Fruit fly (Drosophila melanogaster) Kc167 (cell line): ENCODE measurements around the gene gb.

Source experiments
- Myc ChIP-seq: fragments of >200 bp; optimal IDR thresholded peaks from 2 replicates; lab custom pipeline; 2017; ENCODE audit warnings: missing external identifiers
- Sin3A ChIP-seq: fragments of >200 bp; optimal IDR thresholded peaks from 2 replicates; lab custom pipeline; 2018; ENCODE audit warnings: missing external identifiers
- h ChIP-seq: fragments of >200 bp; optimal IDR thresholded peaks from 3 replicates; lab custom pipeline; 2018; ENCODE audit warnings: missing external identifiers
- insv ChIP-seq: fragments of >200 bp; optimal IDR thresholded peaks from 3 replicates; lab custom pipeline; 2018; ENCODE audit warnings: missing external identifiers
- psq ChIP-seq: fragments of >200 bp; optimal IDR thresholded peaks from 2 replicates; lab custom pipeline; 2017; ENCODE audit warnings: missing external identifiers
- ttk ChIP-seq: sonication (Bioruptor generic); optimal IDR thresholded peaks from 2 replicates; lab custom pipeline; 2017; ENCODE audit warnings: missing external identifiers

Gene gb

DNA sequence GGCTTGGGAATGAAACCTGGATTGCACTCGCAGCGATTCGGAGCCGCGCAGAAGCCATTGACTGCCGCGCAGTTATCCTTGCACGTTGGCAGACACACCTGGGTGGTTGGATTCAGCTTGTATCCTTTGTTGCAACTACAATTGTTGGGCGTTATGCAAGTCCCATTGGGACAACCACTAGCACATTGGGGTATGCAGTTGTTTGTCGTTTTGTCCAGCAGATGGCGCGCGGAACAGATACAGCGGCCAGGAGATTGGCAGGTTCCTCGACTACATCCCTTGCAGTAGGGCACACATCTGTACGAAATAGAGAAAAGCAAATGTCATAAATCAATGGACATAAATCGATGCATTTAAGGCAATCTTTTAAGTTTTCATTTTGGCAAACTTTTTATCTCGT lies 13.4 kb downstream of the gb start:
- TF ChIP-seq Sin3A (lab: Kevin White, UChicago) (no peak), psq (no peak), insv (lab: Kevin White, UChicago) (no peak), ttk (lab: Kevin White, UChicago) (no peak), Myc (no peak), h (lab: Kevin White, UChicago) (no peak)

DNA sequence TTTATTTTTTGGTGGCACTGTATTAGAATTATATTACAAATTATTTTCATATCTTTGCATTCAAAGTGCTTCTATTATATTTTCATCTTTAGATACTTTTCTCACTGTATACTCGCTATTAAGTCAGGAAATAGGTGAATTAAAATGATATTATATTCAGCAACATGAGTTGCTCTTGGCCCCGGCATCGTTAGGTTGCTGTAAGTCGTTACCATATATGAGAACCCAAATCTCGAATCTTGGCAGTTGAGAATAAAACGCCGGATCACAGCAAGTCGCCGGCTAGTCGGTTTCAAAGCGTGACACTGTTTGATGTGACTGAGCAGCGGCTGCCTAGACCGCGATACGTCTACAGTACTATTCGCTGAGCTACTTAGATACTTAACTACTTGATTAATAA lies 17.8 kb downstream of the gb start, which contains the start of gene CG14259:
TSS of gene CG14259 (plus strand) at position 301 of the 400 bp plus-strand sequence.
- TF ChIP-seq ttk (lab: Kevin White, UChicago) = no peak
- TF ChIP-seq psq = no peak
- TF ChIP-seq h (lab: Kevin White, UChicago) = no peak
- TF ChIP-seq Myc = no peak
- TF ChIP-seq Sin3A (lab: Kevin White, UChicago) = no peak
- no peak for TF ChIP-seq insv (lab: Kevin White, UChicago)

DNA sequence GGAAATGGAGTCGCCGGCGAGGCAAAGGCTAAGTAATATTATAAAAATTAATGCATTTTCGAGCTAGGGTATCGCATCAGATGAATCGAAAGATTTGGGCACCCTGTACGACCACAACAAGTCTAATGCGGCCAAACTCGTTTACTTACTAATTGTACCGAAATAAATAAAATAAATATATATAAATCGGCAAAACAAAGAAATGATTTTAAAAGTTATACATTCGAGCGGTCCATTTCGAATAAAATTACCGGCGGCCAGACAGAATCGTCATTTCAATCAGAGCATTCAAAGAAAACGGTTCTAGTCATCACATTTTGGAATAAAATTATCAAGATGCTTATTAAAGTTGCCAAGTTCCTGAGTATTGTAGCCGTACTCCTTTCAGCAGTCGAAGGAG lies 19.2 kb downstream of the gb start, which contains the start of gene CG14258:
TSS of gene CG14258 (plus strand) at position 301 of the 400 bp plus-strand sequence.
- no peak for TF ChIP-seq h (lab: Kevin White, UChicago)
- no peak for TF ChIP-seq ttk (lab: Kevin White, UChicago)
- no peak for TF ChIP-seq psq
- TF ChIP-seq Sin3A (lab: Kevin White, UChicago) = no peak
- no peak for TF ChIP-seq insv (lab: Kevin White, UChicago)
- no peak for TF ChIP-seq Myc

DNA sequence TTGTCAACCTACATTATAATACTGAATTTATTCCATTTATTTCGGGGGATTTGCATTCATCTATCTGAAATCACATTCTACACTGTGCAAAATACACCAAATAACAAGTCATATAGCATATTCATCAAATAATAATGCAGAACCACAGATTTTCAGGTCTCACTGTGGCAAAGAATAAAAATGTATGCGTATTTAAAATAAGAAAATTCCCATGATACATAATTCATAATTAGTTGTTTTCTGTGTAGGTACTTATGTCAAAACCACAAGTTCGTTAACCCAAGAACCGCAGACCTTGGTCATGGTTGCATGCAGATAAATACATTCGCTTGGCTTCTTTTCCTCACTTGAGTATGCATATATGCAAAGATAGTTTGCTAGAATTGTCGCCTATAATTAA lies 19.8 kb downstream of the gb start:
- no peak for TF ChIP-seq insv (lab: Kevin White, UChicago)
- TF ChIP-seq psq = no peak
- no peak for TF ChIP-seq h (lab: Kevin White, UChicago)
- no peak for TF ChIP-seq Myc
- TF ChIP-seq Sin3A (lab: Kevin White, UChicago) = no peak
- no peak for TF ChIP-seq ttk (lab: Kevin White, UChicago)

DNA sequence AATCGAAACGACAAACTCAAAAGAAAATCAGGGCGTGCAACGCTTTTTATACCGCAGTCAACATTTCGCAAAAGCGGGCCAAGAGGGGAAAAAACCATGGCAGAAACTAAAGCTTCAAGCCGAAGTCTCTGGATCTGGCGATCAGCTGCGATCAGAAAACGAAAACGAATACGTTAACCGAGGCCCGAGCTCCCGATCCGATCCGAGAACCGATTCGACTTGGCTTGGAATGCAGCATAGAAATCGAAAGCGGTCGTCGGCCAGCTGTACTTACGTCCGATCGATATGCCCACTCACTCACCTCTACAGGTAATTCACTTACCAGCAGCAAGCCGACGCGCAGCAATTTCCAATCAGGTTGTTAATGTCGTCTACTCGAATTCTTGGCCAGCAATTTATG lies 21.0 kb downstream of the gb start, which contains the start of gene Cpr97Eb:
TSS of gene Cpr97Eb (minus strand) at position 25 of the 400 bp plus-strand sequence.
- TF ChIP-seq Sin3A (lab: Kevin White, UChicago) (no peak), ttk (lab: Kevin White, UChicago) (no peak), h (lab: Kevin White, UChicago) (no peak), psq (no peak)

DNA sequence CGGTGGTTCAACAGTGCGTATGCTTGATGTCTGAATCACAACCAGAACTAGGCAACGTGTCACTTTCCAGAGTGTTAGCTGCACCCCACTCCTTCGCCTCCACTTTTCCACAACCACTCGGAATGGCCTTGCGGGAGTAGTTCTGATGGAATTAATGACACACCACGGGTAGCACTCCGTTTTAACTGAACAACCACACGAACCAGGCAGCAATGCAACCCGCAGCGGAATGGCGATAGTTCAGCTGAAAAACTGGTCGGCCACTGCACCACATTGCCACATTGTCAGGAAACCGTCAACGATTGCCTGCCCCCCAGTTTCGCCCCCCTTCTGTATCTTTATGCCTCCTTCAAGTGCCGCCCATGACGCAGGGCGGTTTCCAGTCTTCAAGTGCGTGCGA lies 24.5 kb downstream of the gb start, which contains the start of gene Cpr97Ea:
TSS of gene Cpr97Ea (minus strand) at position 230 of the 400 bp plus-strand sequence.
- no peak for TF ChIP-seq insv (lab: Kevin White, UChicago)
- no peak for TF ChIP-seq Sin3A (lab: Kevin White, UChicago)
- no peak for TF ChIP-seq h (lab: Kevin White, UChicago)
- no peak for TF ChIP-seq ttk (lab: Kevin White, UChicago)
- TF ChIP-seq Myc = no peak
- TF ChIP-seq psq = no peak

DNA sequence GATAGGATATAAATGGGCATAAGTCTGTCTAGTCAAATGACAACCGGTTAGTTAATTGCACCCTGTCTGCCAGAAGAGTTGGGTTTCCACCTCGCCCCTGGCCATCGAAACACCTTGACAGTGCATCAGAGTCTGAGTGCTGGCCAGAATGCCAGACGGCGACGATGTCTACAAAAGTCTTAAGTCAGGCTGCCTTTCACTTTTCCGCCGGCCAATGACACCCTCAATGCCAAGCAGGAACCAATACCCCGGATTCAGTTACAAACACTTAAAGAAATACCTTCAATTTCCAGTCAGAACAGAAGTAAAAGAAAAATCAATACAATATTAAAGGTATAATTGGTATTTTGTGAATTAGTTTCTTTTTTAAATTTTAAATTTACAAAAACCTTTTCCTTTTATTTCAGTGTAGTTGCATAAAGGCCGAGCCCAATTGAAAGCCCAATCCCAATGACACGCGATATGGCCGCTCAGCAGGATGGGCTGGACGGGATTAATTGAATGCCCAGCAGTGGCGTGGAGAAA lies 27.5 kb downstream of the gb start:
- TF ChIP-seq Myc (no peak), Sin3A (lab: Kevin White, UChicago) (no peak), insv (lab: Kevin White, UChicago) (no peak), psq (no peak), ttk (lab: Kevin White, UChicago) (no peak), h (lab: Kevin White, UChicago) (no peak)

DNA sequence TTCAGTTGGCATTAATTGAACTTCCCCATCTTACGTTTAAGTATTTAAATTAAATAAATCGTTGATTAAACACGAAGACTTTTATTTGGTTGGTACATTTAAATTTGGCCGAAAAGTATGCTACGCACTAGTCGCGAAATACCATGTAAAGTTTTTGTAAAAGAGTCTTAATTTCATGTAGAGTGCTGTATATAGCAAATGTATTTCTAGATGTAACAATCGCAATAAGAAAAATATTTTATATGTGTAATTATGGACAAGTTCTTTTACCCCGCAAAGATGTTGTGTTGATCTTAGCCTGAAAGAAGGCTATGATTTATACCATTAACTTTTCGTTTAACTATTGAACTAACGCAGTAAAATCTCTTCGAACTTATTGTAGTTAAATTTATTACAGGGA lies 29.3 kb downstream of the gb start:
- TF ChIP-seq psq (no peak), ttk (lab: Kevin White, UChicago) (no peak), h (lab: Kevin White, UChicago) (no peak), Myc (no peak)

DNA sequence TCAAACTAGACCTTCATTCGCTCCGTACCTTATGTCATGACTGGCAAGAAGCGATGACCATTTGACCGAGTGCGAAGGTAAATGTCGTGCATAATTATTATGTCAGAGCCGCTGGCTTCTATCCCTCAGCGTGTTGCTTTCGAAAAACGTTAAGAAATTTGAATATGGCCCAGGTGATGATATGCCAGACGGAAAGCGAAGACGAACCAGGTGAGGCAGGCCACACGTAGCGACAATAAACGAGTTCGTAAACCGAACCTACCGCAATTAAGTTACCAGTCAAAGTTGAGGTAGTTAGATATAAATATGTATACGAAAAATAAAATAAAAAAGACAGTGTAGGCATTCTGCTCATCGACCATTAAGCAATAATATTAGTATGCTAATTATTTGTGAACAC lies 35.5 kb downstream of the gb start:
- TF ChIP-seq ttk (lab: Kevin White, UChicago) = no peak
- no peak for TF ChIP-seq Myc
- no peak for TF ChIP-seq insv (lab: Kevin White, UChicago)
- no peak for TF ChIP-seq psq
- no peak for TF ChIP-seq h (lab: Kevin White, UChicago)
- TF ChIP-seq Sin3A (lab: Kevin White, UChicago) = no peak

DNA sequence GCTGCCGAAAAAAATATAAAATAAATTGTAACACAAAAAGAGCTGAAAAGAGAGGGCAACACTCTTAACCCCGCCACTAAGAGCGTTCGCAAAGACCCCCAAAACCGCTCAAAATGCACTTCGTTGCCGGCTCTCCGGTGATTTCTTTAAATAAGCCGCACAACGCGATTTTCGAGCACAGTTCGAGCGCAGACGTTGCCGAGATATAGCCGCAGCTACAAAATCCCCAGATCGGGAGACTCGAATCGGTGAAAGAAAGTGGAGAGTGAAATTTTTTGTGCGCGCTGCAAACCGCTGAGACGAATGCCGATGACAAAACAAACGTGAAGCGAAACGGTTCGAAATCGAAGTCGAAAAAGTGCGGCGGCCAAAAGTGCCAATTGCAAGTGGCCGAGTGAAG lies 36.4 kb downstream of the gb start, which contains the start of gene CG14257:
TSS of gene CG14257 (plus strand) at position 177 of the 400 bp plus-strand sequence.
- TF ChIP-seq psq (no peak), insv (lab: Kevin White, UChicago) (no peak), h (lab: Kevin White, UChicago) (no peak), ttk (lab: Kevin White, UChicago) (no peak)

DNA sequence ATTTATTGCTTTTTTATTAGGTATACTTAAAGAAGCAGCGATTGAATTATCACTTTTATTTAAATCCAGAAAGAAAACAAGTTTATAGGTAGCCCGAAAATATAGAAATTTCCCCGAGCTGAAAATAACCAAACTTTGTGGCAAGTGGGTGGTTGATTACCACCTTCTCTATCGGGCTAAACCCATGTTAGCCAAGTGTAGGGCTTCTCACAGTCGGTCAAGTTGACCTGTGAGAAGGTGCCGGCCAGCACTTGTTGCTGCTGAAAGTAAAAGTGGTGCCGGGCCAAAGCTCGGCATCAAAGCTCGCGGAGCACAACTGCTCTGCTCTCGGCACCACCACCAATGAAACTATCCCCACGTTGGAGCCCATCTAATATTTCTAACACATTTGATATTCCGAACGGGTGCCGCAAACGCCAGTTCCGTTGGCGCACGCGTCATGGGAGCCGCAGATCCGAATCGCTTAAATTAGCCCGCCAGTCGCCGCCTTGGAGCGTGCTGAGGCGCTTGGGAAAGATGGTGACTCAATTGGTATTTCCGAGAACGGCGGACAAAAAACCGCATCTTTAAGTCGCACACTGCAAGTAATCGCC lies 41.1 kb downstream of the gb start:
- TF ChIP-seq ttk (lab: Kevin White, UChicago) (no peak), Sin3A (lab: Kevin White, UChicago) (no peak), Myc (no peak), h (lab: Kevin White, UChicago) (no peak), insv (lab: Kevin White, UChicago) (no peak), psq (no peak)

DNA sequence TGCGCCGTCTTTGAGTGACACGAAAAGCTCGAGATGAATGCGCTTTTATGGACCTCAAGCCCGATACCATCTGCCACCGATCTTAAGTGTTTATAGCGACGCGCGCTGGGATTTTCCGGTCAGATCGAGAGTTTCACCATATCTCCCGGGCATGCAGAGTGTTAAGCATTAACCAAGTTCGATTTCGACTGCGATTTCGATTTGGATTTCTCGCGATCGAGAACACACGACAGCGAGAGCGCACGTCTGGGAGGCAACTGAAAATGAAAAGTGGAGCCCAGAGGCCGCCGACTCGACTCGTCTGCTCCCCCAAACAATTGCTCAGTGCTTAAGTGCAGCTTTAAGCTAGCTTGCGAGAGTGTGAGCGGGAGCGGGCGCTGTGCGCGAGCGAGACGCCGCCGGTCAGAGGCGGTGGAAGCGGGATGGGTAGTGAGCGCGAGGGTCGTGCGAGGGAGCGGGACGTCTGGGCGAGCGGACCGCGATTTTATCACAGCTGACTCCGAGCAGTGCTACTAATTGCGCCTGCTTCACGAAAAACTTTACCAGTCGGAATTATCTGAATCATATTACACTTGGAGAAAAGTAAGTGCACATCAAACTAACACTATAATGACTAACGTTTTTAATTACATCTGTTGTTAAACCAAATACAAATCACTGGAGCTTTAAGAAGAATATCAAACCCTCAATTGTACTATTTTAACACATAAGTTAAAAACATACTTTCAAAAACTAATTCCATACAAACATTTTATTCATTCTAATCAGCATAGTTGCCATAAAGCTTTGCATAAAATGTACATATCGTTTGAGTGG lies 42.1 kb downstream of the gb start, which contains the start of gene spz:
TSS of gene spz (minus strand) at position 261 of the 816 bp plus-strand sequence.
- TF ChIP-seq Myc (no peak), insv (lab: Kevin White, UChicago) (no peak), Sin3A (lab: Kevin White, UChicago) (no peak), psq (no peak), ttk (lab: Kevin White, UChicago) (no peak), h (lab: Kevin White, UChicago) (no peak)
